Fruit fly (Drosophila melanogaster): ENCODE results near the gene IP3K2.
A peak's percentile ranks its signal among the peaks of the same experiment; 100 is the strongest.

IP3K2 gene

dm6 chrX:13332702-13333243, 29.3 kb downstream of the IP3K2 start (continued):
- TF ChIP-seq insv (GFP tag; optimal IDR thresholded peaks at IDR 0.05), result no peak
- TF ChIP-seq so (GFP tag; IDR thresholded peaks at IDR 0.05), result no peak
- TF ChIP-seq CG34376 (GFP tag; optimal IDR thresholded peaks at IDR 0.05), result peak; percentile 12
- TF ChIP-seq CG14014 (GFP tag; IDR thresholded peaks at IDR 0.05), result no peak
- TF ChIP-seq Mes4 (GFP tag; optimal IDR thresholded peaks at IDR 0.05), result no peak
- TF ChIP-seq CG2889 (GFP tag; IDR thresholded peaks at IDR 0.05), result no peak
- TF ChIP-seq lilli (GFP tag; optimal IDR thresholded peaks at IDR 0.05), result peak; percentile 68
- no peak for TF ChIP-seq CrebB (tag; optimal IDR thresholded peaks at IDR 0.05)
- TF ChIP-seq sd (tag; optimal IDR thresholded peaks at IDR 0.05), result no peak
- no peak for TF ChIP-seq ara (GFP tag; IDR thresholded peaks at IDR 0.05)
- no peak for TF ChIP-seq CG17829 (tag; optimal IDR thresholded peaks at IDR 0.05)
- TF ChIP-seq vvl (GFP tag; IDR thresholded peaks at IDR 0.05), result no peak
- TF ChIP-seq croc (GFP tag; conservative IDR thresholded peaks at IDR 0.05), result no peak
- TF ChIP-seq sqz (GFP tag; optimal IDR thresholded peaks at IDR 0.05), result peak; percentile 32
- no peak for TF ChIP-seq CG18764 (GFP tag; optimal IDR thresholded peaks at IDR 0.05)
- no peak for TF ChIP-seq CG43689 (GFP tag; IDR thresholded peaks at IDR 0.05)
- peak; percentile 63 for TF ChIP-seq sens (GFP tag)
- TF ChIP-seq Rx (GFP tag; IDR thresholded peaks at IDR 0.05), result 0 out of 2 replicates have a peak, but pooled peaks have one; percentile 2
- TF ChIP-seq Dbx (GFP tag; IDR thresholded peaks at IDR 0.05), result 0 out of 3 replicates have a peak, but pooled peaks have one; percentile 27
- no peak for TF ChIP-seq tgo (GFP tag; IDR thresholded peaks at IDR 0.05)
- no peak for TF ChIP-seq en (GFP tag; optimal IDR thresholded peaks at IDR 0.05)
- TF ChIP-seq gfzf (GFP tag; optimal IDR thresholded peaks at IDR 0.05), result no peak
- peak; percentile 29 for TF ChIP-seq Oli (tag; optimal IDR thresholded peaks at IDR 0.05)
- peak; percentile 49 for TF ChIP-seq mam (GFP tag; optimal IDR thresholded peaks at IDR 0.05)
- no peak for TF ChIP-seq salm (tag; optimal IDR thresholded peaks at IDR 0.05)
- no peak for TF ChIP-seq Sox102F (GFP tag; optimal IDR thresholded peaks at IDR 0.05)
- no peak for TF ChIP-seq CG17361 (GFP tag; IDR thresholded peaks at IDR 0.05)
- peak; percentile 14 for TF ChIP-seq pum (GFP tag; optimal IDR thresholded peaks at IDR 0.05)
- TF ChIP-seq CG11456 (GFP tag; IDR thresholded peaks at IDR 0.05), result no peak
- no peak for TF ChIP-seq Ravus (GFP tag; IDR thresholded peaks at IDR 0.05)
- TF ChIP-seq Fer3 (tag; optimal IDR thresholded peaks at IDR 0.05), result no peak
- no peak for TF ChIP-seq CG4282 (GFP tag; optimal IDR thresholded peaks at IDR 0.05)
- no peak for TF ChIP-seq prd (optimal IDR thresholded peaks at IDR 0.05)
- TF ChIP-seq prd (GFP tag; IDR thresholded peaks at IDR 0.05), result no peak
- TF ChIP-seq D19B (GFP tag; optimal IDR thresholded peaks at IDR 0.05), result peak; percentile 36
- peak; percentile 82 for TF ChIP-seq exex (tag; optimal IDR thresholded peaks at IDR 0.05)
- no peak for TF ChIP-seq CG11695 (GFP tag; IDR thresholded peaks at IDR 0.05)
- no peak for TF ChIP-seq NK7.1 (GFP tag; optimal IDR thresholded peaks at IDR 0.05)
- TF ChIP-seq CG4820 (GFP tag; optimal IDR thresholded peaks at IDR 0.05), result no peak
- TF ChIP-seq sob (GFP tag; IDR thresholded peaks at IDR 0.05), result no peak
- no peak for TF ChIP-seq CG6654 (GFP tag; optimal IDR thresholded peaks at IDR 0.05)
- no peak for TF ChIP-seq CG5953 (GFP tag; IDR thresholded peaks at IDR 0.05)
- no peak for TF ChIP-seq wdn (GFP tag; IDR thresholded peaks at IDR 0.05)
- TF ChIP-seq ATbp (GFP tag; optimal IDR thresholded peaks at IDR 0.05), result no peak
- TF ChIP-seq CG13624 (GFP tag; optimal IDR thresholded peaks at IDR 0.05), result peak; percentile 58
- no peak for TF ChIP-seq CG12942 (GFP tag; optimal IDR thresholded peaks at IDR 0.05)
- TF ChIP-seq HLH54F (GFP tag; optimal IDR thresholded peaks at IDR 0.05), result peak; percentile 52
- no peak for TF ChIP-seq nerfin-1 (tag; optimal IDR thresholded peaks at IDR 0.05)
- peak; percentile 55 for TF ChIP-seq CG2678 (tag; optimal IDR thresholded peaks at IDR 0.05)
- peak; percentile 4 for TF ChIP-seq org-1 (GFP tag; optimal IDR thresholded peaks at IDR 0.05)
- no peak for TF ChIP-seq mirr (GFP tag; optimal IDR thresholded peaks at IDR 0.05)
- no peak for TF ChIP-seq CG10565 (GFP tag; optimal IDR thresholded peaks at IDR 0.05)
- no peak for TF ChIP-seq CG4404 (GFP tag; IDR thresholded peaks at IDR 0.05)

All from whole organism, embryonic.